Fruit fly (Drosophila melanogaster) Kc167 (cell line): Measurements from ENCODE around the gene DIP-alpha.

Experiments used
- insv ChIP-seq: fragments of >200 bp; optimal IDR thresholded peaks from 3 replicates; lab custom pipeline; 2018; ENCODE audit warnings: missing external identifiers
- ttk ChIP-seq: sonication (Bioruptor generic); optimal IDR thresholded peaks from 2 replicates; lab custom pipeline; 2017; ENCODE audit warnings: missing external identifiers

DNA sequence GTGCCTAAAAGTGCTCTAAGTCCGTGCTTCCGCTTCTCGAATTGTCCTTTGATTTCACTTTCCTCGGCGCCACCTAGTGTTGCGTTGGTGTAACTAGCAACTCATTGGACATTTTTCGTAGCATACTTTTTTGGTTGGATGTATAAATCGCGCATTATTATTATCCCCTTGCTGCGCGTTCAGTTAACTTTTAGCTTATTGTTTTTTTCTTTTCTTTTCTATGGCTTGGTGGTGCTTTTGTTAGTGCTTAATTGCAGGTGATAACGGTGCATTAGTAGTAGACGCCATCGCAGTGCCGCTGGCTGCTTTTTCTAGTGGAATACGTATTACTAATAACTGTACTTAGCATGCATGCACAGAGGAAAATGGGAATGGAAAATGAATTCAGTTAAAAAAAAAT is 90.4 kb downstream of the DIP-alpha start:
- TF ChIP-seq ttk (lab: Kevin White, UChicago) (no peak), insv (lab: Kevin White, UChicago) (no peak)
